Fruit fly (Drosophila melanogaster) whole organism, embryonic: ENCODE data around the gene Zwilch.
A peak's percentile ranks its signal among the peaks of the same experiment; 100 is the strongest.

Source experiments
- ATbp ChIP-seq: fragments of 200-800 bp; sonication (Bioruptor generic); optimal IDR thresholded peaks from 2 replicates; lab custom pipeline; 2017; ENCODE audit warnings: missing biosample characterization, mild to moderate bottlenecking, missing genetic modification characterization, missing genetic modification reagents
- Adf1 ChIP-seq: fragments of 200-800 bp; sonication (Bioruptor generic); IDR thresholded peaks from 2 replicates; pipeline ENCODE4 v1.3.6; 2022; ENCODE audit warnings: missing biosample characterization, missing genetic modification characterization
- Blimp-1 ChIP-seq: fragments of 200-800 bp; sonication (Bioruptor generic); optimal IDR thresholded peaks from 3 replicates; lab custom pipeline; 2018; ENCODE audit warnings: missing biosample characterization, missing genetic modification characterization, mild to moderate bottlenecking, moderate library complexity, missing genetic modification reagents
- CG11504 ChIP-seq: fragments of 200-800 bp; sonication (Bioruptor generic); optimal IDR thresholded peaks from 3 replicates; lab custom pipeline; 2019; ENCODE audit warnings: missing biosample characterization, mild to moderate bottlenecking, missing genetic modification characterization, moderate library complexity
- CG12071 ChIP-seq: fragments of 200-800 bp; sonication (Bioruptor generic); optimal IDR thresholded peaks from 3 replicates; lab custom pipeline; 2018; ENCODE audit warnings: missing biosample characterization, mild to moderate bottlenecking, missing genetic modification characterization
- CG12236 ChIP-seq: fragments of 200-800 bp; sonication (Bioruptor generic); optimal IDR thresholded peaks from 2 replicates; lab custom pipeline; 2016; ENCODE audit warnings: missing biosample characterization, missing genetic modification characterization
- CG14667 ChIP-seq: fragments of 200-800 bp; sonication (Bioruptor generic); IDR thresholded peaks from 2 replicates; pipeline ENCODE4 v1.3.6; 2022; ENCODE audit warnings: missing biosample characterization, missing genetic modification characterization
- CG14965 ChIP-seq: fragments of 200-800 bp; sonication (Bioruptor generic); optimal IDR thresholded peaks from 2 replicates; lab custom pipeline; 2016; ENCODE audit warnings: missing biosample characterization, missing genetic modification characterization, borderline replicate concordance
- CG15601 ChIP-seq: fragments of 200-800 bp; sonication (Bioruptor generic); optimal IDR thresholded peaks from 3 replicates; lab custom pipeline; 2019; ENCODE audit warnings: missing biosample characterization, mild to moderate bottlenecking, missing genetic modification characterization, moderate library complexity
- CG17385 ChIP-seq: fragments of 200-800 bp; sonication (Bioruptor generic); optimal IDR thresholded peaks from 3 replicates; lab custom pipeline; 2018; ENCODE audit warnings: missing biosample characterization, mild to moderate bottlenecking, missing genetic modification characterization
- CG30020 ChIP-seq: fragments of 200-800 bp; optimal IDR thresholded peaks from 2 replicates; lab custom pipeline; 2019; ENCODE audit warnings: missing biosample characterization, mild to moderate bottlenecking, missing genetic modification characterization, moderate library complexity
- CG3838 ChIP-seq: fragments of 200-800 bp; sonication (Bioruptor generic); optimal IDR thresholded peaks from 3 replicates; lab custom pipeline; 2016; ENCODE audit warnings: missing biosample characterization, missing genetic modification characterization
- CG4424 ChIP-seq: fragments of 200-800 bp; sonication (Bioruptor generic); optimal IDR thresholded peaks from 3 replicates; lab custom pipeline; 2016; ENCODE audit warnings: missing biosample characterization, missing genetic modification characterization
- CG4730 ChIP-seq: fragments of 200-800 bp; sonication (Bioruptor generic); IDR thresholded peaks from 2 replicates; pipeline ENCODE4 v1.3.6; 2022; ENCODE audit warnings: missing biosample characterization, missing genetic modification characterization
- CG5180 ChIP-seq: fragments of 200-800 bp; sonication (Bioruptor generic); optimal IDR thresholded peaks from 3 replicates; lab custom pipeline; 2017; ENCODE audit warnings: missing biosample characterization, missing genetic modification characterization, mild to moderate bottlenecking, moderate library complexity, missing genetic modification reagents
- CG6272 ChIP-seq: fragments of 200-800 bp; sonication (Bioruptor generic); IDR thresholded peaks from 2 replicates; pipeline ENCODE4 v1.3.6; 2022; ENCODE audit warnings: missing biosample characterization, missing genetic modification characterization
- CG8281 ChIP-seq: fragments of 200-800 bp; sonication (Bioruptor generic); optimal IDR thresholded peaks from 2 replicates; lab custom pipeline; 2018; ENCODE audit warnings: missing biosample characterization, mild to moderate bottlenecking, missing genetic modification characterization, moderate library complexity
- CG8290 ChIP-seq, 3 experiments: fragments of 200-800 bp; sonication (Bioruptor generic); optimal IDR thresholded peaks; 2 replicates each; lab custom pipeline; 2016 to 2019; ENCODE audit warnings: missing biosample characterization in 3 of 3, missing genetic modification characterization in 3 of 3, mild to moderate bottlenecking in 2 of 3, moderate library complexity in 1 of 3
- HLH3B ChIP-seq: fragments of 200-800 bp; sonication (Bioruptor generic); IDR thresholded peaks from 2 replicates; pipeline ENCODE4 v1.3.6; 2022; ENCODE audit warnings: missing biosample characterization, missing genetic modification characterization
- Hr51 ChIP-seq, 2 experiments: fragments of 200-800 bp; sonication (Bioruptor generic); optimal IDR thresholded peaks; 2 replicates in 1 of 2; 3 replicates in 1 of 2; lab custom pipeline; 2016 to 2018; ENCODE audit warnings: missing biosample characterization in 2 of 2, missing genetic modification characterization in 2 of 2, mild to moderate bottlenecking in 1 of 2, moderate library complexity in 1 of 2
- Med ChIP-seq: fragments of 200-800 bp; sonication (Bioruptor generic); peaks from one replicate; lab custom pipeline; 2016; ENCODE audit warnings: missing biosample characterization, missing genetic modification characterization, mild to moderate bottlenecking, inconsistent platforms, moderate library complexity
- Poxn ChIP-seq: fragments of 200-800 bp; sonication (Bioruptor generic); IDR thresholded peaks from 2 replicates; pipeline ENCODE4 v1.3.6; 2022; ENCODE audit warnings: missing biosample characterization, missing genetic modification characterization
- Side ChIP-seq: fragments of 200-800 bp; sonication (Bioruptor generic); optimal IDR thresholded peaks from 2 replicates; lab custom pipeline; 2016; ENCODE audit warnings: missing biosample characterization, missing genetic modification characterization
- Ssrp ChIP-seq: fragments of 200-800 bp; sonication (Bioruptor generic); optimal IDR thresholded peaks from 2 replicates; lab custom pipeline; 2018; ENCODE audit warnings: missing biosample characterization, mild to moderate bottlenecking, missing genetic modification characterization, moderate library complexity
- cas ChIP-seq: fragments of 200-800 bp; sonication (Bioruptor generic); IDR thresholded peaks from 2 replicates; pipeline ENCODE4 v1.3.6; 2022; ENCODE audit warnings: missing biosample characterization, missing genetic modification characterization
- cwo ChIP-seq: fragments of 200-800 bp; sonication (Bioruptor generic); optimal IDR thresholded peaks from 3 replicates; lab custom pipeline; 2017; ENCODE audit warnings: missing biosample characterization, missing genetic modification characterization, mild to moderate bottlenecking, moderate library complexity, missing genetic modification reagents
- maf-S ChIP-seq: fragments of 200-800 bp; sonication (Bioruptor generic); optimal IDR thresholded peaks from 2 replicates; lab custom pipeline; 2016; ENCODE audit warnings: missing biosample characterization, missing genetic modification characterization
- pan ChIP-seq, 4 experiments: fragments of >200 bp in 3 of 4; fragments of 200-800 bp in 1 of 4; sonication (Bioruptor generic) in 1 of 4; optimal IDR thresholded peaks in 3 of 4; IDR thresholded peaks in 1 of 4; 2 replicates each; pipeline versions ENCODE4 v1.3.6 to Lab custom; 2017 to 2022; ENCODE audit warnings: missing biosample characterization in 2 of 4, missing genetic modification characterization in 2 of 4, mixed read lengths in 1 of 4
- pros ChIP-seq: fragments of 200-800 bp; sonication (Bioruptor generic); optimal IDR thresholded peaks from 3 replicates; lab custom pipeline; 2019; ENCODE audit warnings: missing biosample characterization, mild to moderate bottlenecking, missing genetic modification characterization, moderate library complexity
- run ChIP-seq: fragments of 200-800 bp; sonication (Bioruptor generic); optimal IDR thresholded peaks from 3 replicates; lab custom pipeline; 2018; ENCODE audit warnings: missing biosample characterization, mild to moderate bottlenecking, missing genetic modification characterization
- sens ChIP-seq: fragments of 200-800 bp; sonication (Bioruptor generic); peaks from one replicate; lab custom pipeline; 2016; ENCODE audit warnings: missing biosample characterization, missing genetic modification characterization
- sim ChIP-seq: fragments of 200-800 bp; sonication (Bioruptor generic); IDR thresholded peaks from 2 replicates; pipeline ENCODE4 v1.3.6; 2022; ENCODE audit warnings: missing biosample characterization, missing genetic modification characterization
- so ChIP-seq: fragments of 200-800 bp; sonication (Bioruptor generic); IDR thresholded peaks from 3 replicates; pipeline ENCODE4 v1.3.6; 2022; ENCODE audit warnings: missing biosample characterization, missing genetic modification characterization
- stwl ChIP-seq: fragments of 200-800 bp; sonication (Bioruptor generic); optimal IDR thresholded peaks from 3 replicates; lab custom pipeline; 2018; ENCODE audit warnings: missing biosample characterization, mild to moderate bottlenecking, missing genetic modification characterization, moderate library complexity
- tna ChIP-seq: fragments of 200-800 bp; sonication (Bioruptor generic); IDR thresholded peaks from 2 replicates; pipeline ENCODE4 v1.3.6; 2022; ENCODE audit warnings: missing biosample characterization, missing genetic modification characterization; ENCODE audit not compliant: partially characterized antibody
- ttk ChIP-seq: fragments of 200-800 bp; sonication (Bioruptor generic); IDR thresholded peaks from 2 replicates; pipeline ENCODE4 v2.1.2; 2022; ENCODE audit warnings: missing biosample characterization, missing genetic modification characterization
- unpg ChIP-seq: fragments of 200-800 bp; sonication (Bioruptor generic); optimal IDR thresholded peaks from 3 replicates; lab custom pipeline; 2018; ENCODE audit warnings: missing biosample characterization, mild to moderate bottlenecking, missing genetic modification characterization, moderate library complexity
- wek ChIP-seq: fragments of 200-800 bp; sonication (Bioruptor generic); optimal IDR thresholded peaks from 3 replicates; lab custom pipeline; 2018; ENCODE audit warnings: missing biosample characterization, mild to moderate bottlenecking, missing genetic modification characterization, moderate library complexity
- yki ChIP-seq: fragments of >200 bp; optimal IDR thresholded peaks from 3 replicates; lab custom pipeline; 2018
- zf30C ChIP-seq: fragments of 200-800 bp; sonication (Bioruptor generic); optimal IDR thresholded peaks from 3 replicates; lab custom pipeline; 2018; ENCODE audit warnings: missing biosample characterization, mild to moderate bottlenecking, missing genetic modification characterization

The Zwilch gene

dm6 chr3R:31240023-31240422 is 26.8 kb upstream of the Zwilch start (continued):
- TF ChIP-seq Ssrp (tag; lab: Kevin White, UChicago) = no peak
- no peak for TF ChIP-seq CG12236 (GFP tag; lab: Kevin White, UChicago)
- peak; percentile 14 for TF ChIP-seq wek (GFP tag; lab: Kevin White, UChicago)
- no peak for TF ChIP-seq CG6272
- TF ChIP-seq Side = no peak
- TF ChIP-seq CG5180 (GFP tag; lab: Kevin White, UChicago) = no peak
- no peak for TF ChIP-seq CG14667
- TF ChIP-seq unpg = no peak
- no peak for TF ChIP-seq Poxn (GFP tag; lab: Robert Waterston, UW)
- TF ChIP-seq CG11504 = no peak
- TF ChIP-seq ATbp (GFP tag; lab: Kevin White, UChicago) = peak; percentile 54
- TF ChIP-seq zf30C (GFP tag; lab: Kevin White, UChicago) = no peak
- no peak for TF ChIP-seq CG3838 (GFP tag; lab: Kevin White, UChicago)
- no peak for TF ChIP-seq so (GFP tag; lab: Robert Waterston, UW)
- peak; percentile 79 for TF ChIP-seq Med (GFP tag; lab: Kevin White, UChicago)
- peak; percentile 67 for TF ChIP-seq Blimp-1 (GFP tag; lab: Kevin White, UChicago)
- TF ChIP-seq CG15601 (tag; lab: Kevin White, UChicago) = no peak
- no peak for TF ChIP-seq CG8281
- no peak for TF ChIP-seq CG4730 (GFP tag; lab: Robert Waterston, UW)
- no peak for TF ChIP-seq CG30020 (tag; lab: Kevin White, UChicago)
- no peak for TF ChIP-seq yki (lab: Kevin White, UChicago)
- TF ChIP-seq maf-S (GFP tag; lab: Kevin White, UChicago) = no peak
- TF ChIP-seq sim (GFP tag; lab: Robert Waterston, UW) = no peak
- no peak for TF ChIP-seq CG4424
- TF ChIP-seq CG14965 (GFP tag; lab: Kevin White, UChicago) = no peak
- TF ChIP-seq CG12071 (GFP tag; lab: Kevin White, UChicago) = peak; percentile 35
- no peak for TF ChIP-seq CG17385
- TF ChIP-seq CG8290 (GFP tag; optimal IDR thresholded peaks at IDR 0.05; lab: Kevin White, UChicago) = no peak
- no peak for TF ChIP-seq CG8290 (tag; optimal IDR thresholded peaks at IDR 0.05; lab: Kevin White, UChicago)
- no peak for TF ChIP-seq stwl (tag; lab: Kevin White, UChicago)
- no peak for TF ChIP-seq pros (GFP tag; lab: Kevin White, UChicago)
- TF ChIP-seq HLH3B = no peak
- TF ChIP-seq run (tag; lab: Kevin White, UChicago) = no peak

dm6 chr3R:31235262-31235661 is 22.1 kb upstream of the Zwilch start, which contains the start of gene CG15564:
Gene CG15564, minus strand, starts transcription at chr3R:31235362.
- TF ChIP-seq ttk = no peak
- no peak for TF ChIP-seq pan (optimal IDR thresholded peaks at IDR 0.05; lab: Kevin White, UChicago)
- peak in 1 of 2 experiments; percentile 8 for TF ChIP-seq pan (GFP tag; optimal IDR thresholded peaks at IDR 0.05 in 1 of 2, IDR thresholded peaks at IDR 0.05 in 1 of 2)
- no peak for TF ChIP-seq tna
- peak; percentile 34 for TF ChIP-seq sens (GFP tag; lab: Kevin White, UChicago)

- TF ChIP-seq Adf1 (no peak), Hr51 (GFP tag; optimal IDR thresholded peaks at IDR 0.05; lab: Kevin White, UChicago) (no peak), cwo (GFP tag; lab: Kevin White, UChicago) (no peak), cas (no peak)
Observed at dm6 chr3R:31232236-31232635, 19.1 kb upstream of the Zwilch start, which contains the start of gene CG15563. Gene CG15563, minus strand, starts transcription at chr3R:31232336.
